Fruit fly (Drosophila melanogaster): ENCODE measurements around the gene CG10254.
A peak's percentile ranks its signal among the peaks of the same experiment; 100 is the strongest.

CG10254 gene

DNA sequence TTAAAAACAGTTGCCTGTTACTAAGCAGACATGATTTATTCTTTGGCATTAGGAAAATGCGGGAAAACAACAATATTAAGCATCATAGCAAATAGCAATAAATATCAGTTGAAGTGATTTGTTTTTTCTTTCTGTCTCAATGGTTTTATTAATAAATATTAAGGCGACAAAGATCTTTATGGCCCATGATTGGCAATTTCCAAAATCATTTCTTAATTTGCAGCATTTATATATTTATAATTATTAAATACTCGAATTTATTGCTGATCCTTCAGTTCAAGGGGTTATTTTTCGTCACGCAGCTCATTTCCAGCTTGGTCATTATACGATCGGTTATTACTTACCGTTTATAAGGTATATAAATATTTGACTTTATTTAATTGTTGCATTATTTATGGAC, 32.9 kb upstream of the CG10254 start:
- TF ChIP-seq acj6 (GFP tag; optimal IDR thresholded peaks at IDR 0.05) (no peak), Gug (GFP tag; IDR thresholded peaks at IDR 0.05) (no peak), Eip75B (GFP tag; optimal IDR thresholded peaks at IDR 0.05) (no peak), Eip93F (GFP tag; optimal IDR thresholded peaks at IDR 0.05) (no peak), CG8319 (GFP tag; optimal IDR thresholded peaks at IDR 0.05) (no peak), CG3919 (GFP tag; optimal IDR thresholded peaks at IDR 0.05) (no peak), CG16779 (tag; optimal IDR thresholded peaks at IDR 0.05) (no peak), CG10631 (GFP tag; optimal IDR thresholded peaks at IDR 0.05) (no peak), achi (GFP tag; optimal IDR thresholded peaks at IDR 0.05) (no peak), Sox15 (GFP tag; optimal IDR thresholded peaks at IDR 0.05) (no peak), fkh (GFP tag; optimal IDR thresholded peaks at IDR 0.05) (no peak), fd59A (GFP tag; optimal IDR thresholded peaks at IDR 0.05) (no peak), Ets96B (tag; optimal IDR thresholded peaks at IDR 0.05) (no peak), CG3032 (tag; optimal IDR thresholded peaks at IDR 0.05) (no peak), CG15336 (GFP tag; IDR thresholded peaks at IDR 0.05) (no peak), pdm3 (GFP tag; optimal IDR thresholded peaks at IDR 0.05) (no peak), cyc (GFP tag; optimal IDR thresholded peaks at IDR 0.05) (no peak), CG31627 (GFP tag; optimal IDR thresholded peaks at IDR 0.05) (no peak)

DNA sequence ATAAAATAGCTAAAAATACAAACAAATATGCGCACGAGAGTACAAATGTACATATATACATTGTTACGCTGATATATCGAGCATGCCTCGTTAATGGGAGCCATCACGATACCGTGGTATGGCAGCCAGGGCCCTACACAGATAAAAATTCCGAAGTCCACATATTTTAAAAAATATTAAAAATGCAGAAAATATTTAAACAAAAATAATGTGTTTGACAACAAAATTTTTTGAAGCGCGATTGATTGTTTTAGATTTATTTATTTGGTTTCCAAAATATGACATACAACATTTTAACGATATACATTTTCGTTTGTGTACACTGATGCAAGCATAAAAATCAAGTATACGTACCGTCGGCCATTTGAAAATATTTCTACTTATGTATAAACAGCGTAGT, 32.0 kb upstream of the CG10254 start:
- TF ChIP-seq CG8119 (GFP tag; IDR thresholded peaks at IDR 0.05) (peak; percentile 82), Ets21C (GFP tag; optimal IDR thresholded peaks at IDR 0.05) (peak; percentile 29), CG8319 (GFP tag; optimal IDR thresholded peaks at IDR 0.05) (peak; percentile 43), Ets96B (tag; optimal IDR thresholded peaks at IDR 0.05) (peak; percentile 62), achi (GFP tag; optimal IDR thresholded peaks at IDR 0.05) (peak; percentile 69), topi (GFP tag; optimal IDR thresholded peaks at IDR 0.05) (peak; percentile 62), CG9139 (GFP tag; optimal IDR thresholded peaks at IDR 0.05) (no peak), Lpt (GFP tag; optimal IDR thresholded peaks at IDR 0.05) (peak; percentile 47), eg (GFP tag; IDR thresholded peaks at IDR 0.05) (peak; percentile 86), Sox15 (GFP tag; optimal IDR thresholded peaks at IDR 0.05) (peak; percentile 43), CG7368 (GFP tag; optimal IDR thresholded peaks at IDR 0.05) (peak; percentile 46), Sox102F (GFP tag; optimal IDR thresholded peaks at IDR 0.05) (peak; percentile 69), CG6792 (GFP tag; optimal IDR thresholded peaks at IDR 0.05) (peak; percentile 61), dsx (GFP tag; optimal IDR thresholded peaks at IDR 0.05; ENCODE audit: poor library complexity, severe bottlenecking) (peak; percentile 47), Hr38 (GFP tag; optimal IDR thresholded peaks at IDR 0.05) (no peak), fd85E (GFP tag; optimal IDR thresholded peaks at IDR 0.05) (peak; percentile 20), Hr4 (GFP tag; optimal IDR thresholded peaks at IDR 0.05) (peak; percentile 80), Met (GFP tag; optimal IDR thresholded peaks at IDR 0.05) (peak; percentile 68), CG8632 (GFP tag; optimal IDR thresholded peaks at IDR 0.05) (peak; percentile 53), CG6276 (GFP tag; optimal IDR thresholded peaks at IDR 0.05) (peak; percentile 75), CG10631 (GFP tag; optimal IDR thresholded peaks at IDR 0.05) (peak; percentile 60), CG6808 (GFP tag; optimal IDR thresholded peaks at IDR 0.05) (peak; percentile 61), CG11294 (GFP tag; IDR thresholded peaks at IDR 0.05) (peak; percentile 70), Gug (GFP tag; IDR thresholded peaks at IDR 0.05) (peak; percentile 81), Blimp-1 (GFP tag; optimal IDR thresholded peaks at IDR 0.05) (no peak), CG15336 (GFP tag; IDR thresholded peaks at IDR 0.05) (peak; percentile 85), CG11762 (GFP tag; optimal IDR thresholded peaks at IDR 0.05; ENCODE audit: insufficient read depth) (peak; percentile 5), CG10669 (GFP tag; optimal IDR thresholded peaks at IDR 0.05) (peak; percentile 55), CG3032 (tag; optimal IDR thresholded peaks at IDR 0.05) (peak; percentile 54), spab (GFP tag; optimal IDR thresholded peaks at IDR 0.05) (peak; percentile 23), vri (GFP tag; optimal IDR thresholded peaks at IDR 0.05) (peak; percentile 50), CG4318 (GFP tag; optimal IDR thresholded peaks at IDR 0.05) (peak; percentile 33), Eip93F (GFP tag; optimal IDR thresholded peaks at IDR 0.05) (no peak), CG3919 (GFP tag; optimal IDR thresholded peaks at IDR 0.05) (peak; percentile 65), CG31627 (GFP tag; optimal IDR thresholded peaks at IDR 0.05) (peak; percentile 58), svp (GFP tag) (peak; percentile 84), esn (GFP tag; optimal IDR thresholded peaks at IDR 0.05) (peak; percentile 78), CG6854 (GFP tag; optimal IDR thresholded peaks at IDR 0.05) (no peak), CG6163 (GFP tag; IDR thresholded peaks at IDR 0.05) (peak; percentile 78), Eip75B (GFP tag; optimal IDR thresholded peaks at IDR 0.05) (peak; percentile 67), cyc (GFP tag; optimal IDR thresholded peaks at IDR 0.05) (peak; percentile 52), CG16779 (tag; optimal IDR thresholded peaks at IDR 0.05) (peak; percentile 4), Smox (GFP tag; optimal IDR thresholded peaks at IDR 0.05) (peak; percentile 65), net (GFP tag; optimal IDR thresholded peaks at IDR 0.05) (peak; percentile 79)

All from whole organism, prepupa.